Worm (Caenorhabditis elegans): ENCODE measurements around the gene ZK353.10.

Gene ZK353.10

DNA sequence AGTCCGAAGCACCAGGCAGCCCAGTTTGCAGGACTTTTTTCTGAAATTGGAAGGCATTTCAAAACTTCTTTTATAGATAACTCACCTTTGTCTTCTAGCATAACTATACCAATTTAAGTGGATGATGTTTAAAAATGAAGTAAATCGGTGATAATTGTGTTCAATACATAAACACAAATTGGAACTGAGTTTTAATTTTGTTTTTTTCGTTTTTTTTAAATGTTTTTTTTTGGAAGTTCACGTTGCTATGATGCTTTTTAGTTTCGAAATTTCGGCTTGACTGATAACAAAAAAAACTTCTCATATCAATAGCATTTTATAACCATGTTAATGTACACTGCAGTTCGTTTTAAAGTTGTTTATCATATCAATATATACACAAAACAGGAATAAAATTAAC lies 4.7 kb downstream of the ZK353.10 start, which contains the start of gene ZK353.4:
Gene ZK353.4, minus strand, starts transcription at position 101 of the 400 bp plus-strand sequence.
- no peak for TF ChIP-seq unc-62 (GFP tag; optimal IDR thresholded peaks at IDR 0.05)
- TF ChIP-seq lin-15B (tag; optimal IDR thresholded peaks at IDR 0.05): no peak
- TF ChIP-seq fkh-10 (GFP tag; optimal IDR thresholded peaks at IDR 0.05): no peak
- TF ChIP-seq elt-3 (tag; optimal IDR thresholded peaks at IDR 0.05): no peak
- TF ChIP-seq nhr-43 (tag; optimal IDR thresholded peaks at IDR 0.05; ENCODE audit: poor library complexity, severe bottlenecking): no peak
- TF ChIP-seq ztf-11 (tag; optimal IDR thresholded peaks at IDR 0.05): no peak
- no peak for TF ChIP-seq hmg-11 (tag; optimal IDR thresholded peaks at IDR 0.05)
- no peak for TF ChIP-seq nhr-28 (tag; optimal IDR thresholded peaks at IDR 0.05)
- no peak for TF ChIP-seq elt-1 (tag; optimal IDR thresholded peaks at IDR 0.05)
- no peak for TF ChIP-seq unc-39 (tag; optimal IDR thresholded peaks at IDR 0.05)
- TF ChIP-seq snpc-4 (tag; optimal IDR thresholded peaks at IDR 0.05): no peak
- TF ChIP-seq aly-2 (tag; optimal IDR thresholded peaks at IDR 0.05): no peak
- TF ChIP-seq ama-1 (optimal IDR thresholded peaks at IDR 0.05): no peak
- TF ChIP-seq fos-1 (tag; optimal IDR thresholded peaks at IDR 0.05): no peak
- TF ChIP-seq eor-1 (tag; optimal IDR thresholded peaks at IDR 0.05): no peak
- TF ChIP-seq sea-2 (GFP tag; optimal IDR thresholded peaks at IDR 0.05): no peak
- no peak for TF ChIP-seq ceh-9 (tag; optimal IDR thresholded peaks at IDR 0.05)

DNA sequence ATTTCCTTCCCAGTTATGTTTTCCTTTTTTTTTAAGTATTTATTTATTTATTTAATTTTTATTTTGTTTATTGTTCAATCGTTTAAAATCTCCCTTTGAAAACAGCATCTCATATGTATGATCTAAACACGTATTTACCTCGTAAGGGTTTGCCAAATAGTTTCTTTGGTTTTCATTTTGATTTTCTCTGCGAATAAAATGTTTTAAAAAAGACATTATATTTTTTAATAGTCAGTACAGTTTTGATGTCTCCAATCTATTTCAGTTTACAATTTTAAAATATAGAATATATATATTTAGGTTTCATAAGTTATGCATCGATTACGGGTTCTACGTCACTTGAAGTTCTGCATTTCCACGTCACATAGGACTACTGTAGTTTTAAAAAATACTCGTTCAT lies 13.6 kb downstream of the ZK353.10 start, which contains the start of gene R05D3.12:
Gene R05D3.12, plus strand, starts transcription at position 301 of the 400 bp plus-strand sequence.
- TF ChIP-seq fkh-10 (GFP tag; optimal IDR thresholded peaks at IDR 0.05): no peak
- no peak for TF ChIP-seq ceh-9 (tag; optimal IDR thresholded peaks at IDR 0.05)
- TF ChIP-seq eor-1 (tag; optimal IDR thresholded peaks at IDR 0.05): no peak

DNA sequence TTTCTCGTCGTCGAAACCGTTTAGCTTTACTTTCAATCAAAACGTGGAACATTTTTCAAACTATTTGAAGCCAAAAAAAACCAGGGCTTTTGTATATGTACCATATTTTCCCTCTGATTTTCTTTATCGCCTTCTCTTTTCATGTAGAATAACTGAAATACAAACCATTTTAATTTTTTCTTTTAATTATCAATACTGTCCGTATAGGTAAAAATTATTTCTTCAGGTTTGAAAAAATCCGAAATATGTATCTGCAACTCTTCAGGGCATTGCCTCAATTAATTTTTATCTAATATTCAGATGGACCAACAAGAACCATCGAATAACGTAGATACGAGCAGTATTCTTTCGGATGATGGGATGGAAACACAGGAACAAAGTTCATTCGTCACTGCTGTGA lies 19.2 kb downstream of the ZK353.10 start, which contains the start of gene met-2:
Gene met-2, plus strand, starts transcription at position 301 of the 400 bp plus-strand sequence.
- no peak for TF ChIP-seq mml-1 (tag; optimal IDR thresholded peaks at IDR 0.05)
- TF ChIP-seq nhr-23 (tag; optimal IDR thresholded peaks at IDR 0.05): peak; percentile 10

DNA sequence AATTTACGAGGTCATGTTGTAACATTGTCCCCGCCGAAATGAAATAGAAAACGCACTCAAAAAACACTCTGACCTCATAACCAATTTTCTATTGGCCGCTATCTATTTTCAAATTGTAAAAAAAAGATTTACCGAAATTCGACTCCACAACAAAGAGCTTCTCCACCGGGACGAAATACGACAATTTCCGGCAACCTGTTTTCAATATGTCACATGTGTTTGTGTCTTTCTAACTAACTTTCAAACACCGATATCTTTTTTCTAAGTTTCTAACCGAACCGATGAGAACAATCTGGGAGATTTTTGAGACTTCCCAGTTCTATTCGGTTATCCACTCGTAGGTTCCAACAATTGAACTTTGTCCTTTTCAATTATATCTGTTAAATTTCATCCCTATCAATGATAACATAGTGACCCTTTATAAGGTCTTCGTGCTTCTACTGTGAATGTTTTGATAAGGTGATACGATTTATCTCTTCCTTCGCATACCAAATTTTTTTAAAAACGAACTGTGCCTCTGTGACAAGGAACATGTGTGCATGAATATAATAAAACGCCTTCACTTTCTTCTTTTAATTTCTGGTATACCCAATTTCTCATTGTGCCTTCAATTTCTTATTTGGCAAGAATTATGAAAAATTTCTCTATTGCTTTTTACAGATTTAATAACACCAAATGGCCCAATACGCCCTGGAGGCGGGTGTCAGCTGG lies 22.5 kb downstream of the ZK353.10 start, which contains the start of gene lmbr-1:
Gene lmbr-1, plus strand, starts transcription at position 661 of the 711 bp plus-strand sequence.
- TF ChIP-seq nhr-25 (tag; optimal IDR thresholded peaks at IDR 0.05) (no peak), nhr-237 (tag; optimal IDR thresholded peaks at IDR 0.05) (no peak), nhr-77 (tag; optimal IDR thresholded peaks at IDR 0.05) (no peak), nhr-28 (tag; optimal IDR thresholded peaks at IDR 0.05) (no peak), jun-1 (tag; optimal IDR thresholded peaks at IDR 0.05) (no peak), hmg-11 (tag; optimal IDR thresholded peaks at IDR 0.05) (no peak), R02D3.7 (tag; optimal IDR thresholded peaks at IDR 0.05) (no peak), nhr-43 (tag; optimal IDR thresholded peaks at IDR 0.05; ENCODE audit: poor library complexity, severe bottlenecking) (no peak), ztf-4 (tag; optimal IDR thresholded peaks at IDR 0.05) (no peak), pqm-1 (tag; optimal IDR thresholded peaks at IDR 0.05) (no peak), skn-1 (tag; optimal IDR thresholded peaks at IDR 0.05) (no peak), ceh-9 (tag; optimal IDR thresholded peaks at IDR 0.05) (no peak)

DNA sequence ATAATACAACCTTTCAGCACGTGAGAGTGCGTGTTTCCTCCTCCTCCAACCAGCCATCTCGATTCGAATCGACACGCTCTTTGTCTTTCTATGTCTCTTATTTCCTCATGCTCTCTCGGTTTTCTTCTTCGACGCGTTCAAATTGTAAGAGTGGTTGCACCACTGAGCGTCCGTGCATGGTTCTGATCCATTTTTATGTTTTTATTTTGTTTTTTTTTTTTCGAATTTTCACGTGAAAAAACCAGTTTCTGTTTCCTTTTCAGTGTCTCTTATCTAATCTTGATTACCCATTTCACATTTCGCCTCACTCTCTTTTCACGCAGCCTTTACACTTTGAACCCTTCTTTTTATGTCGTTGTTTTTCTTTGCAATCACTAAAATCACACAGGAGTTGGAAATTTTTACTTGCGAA lies 23.4 kb downstream of the ZK353.10 start:
- TF ChIP-seq pqm-1 (tag; optimal IDR thresholded peaks at IDR 0.05) (peak; percentile 14), ceh-28 (tag; optimal IDR thresholded peaks at IDR 0.05) (no peak), unc-62 (GFP tag; optimal IDR thresholded peaks at IDR 0.05) (no peak), fkh-10 (GFP tag; optimal IDR thresholded peaks at IDR 0.05) (no peak), hmg-11 (tag; optimal IDR thresholded peaks at IDR 0.05) (peak; percentile 17), jun-1 (tag; optimal IDR thresholded peaks at IDR 0.05) (peak; percentile 6), nhr-43 (tag; optimal IDR thresholded peaks at IDR 0.05; ENCODE audit: poor library complexity, severe bottlenecking) (no peak), egl-5 (tag; optimal IDR thresholded peaks at IDR 0.05) (peak; percentile 59), mdl-1 (tag; optimal IDR thresholded peaks at IDR 0.05) (peak; percentile 55), ceh-82 (tag; optimal IDR thresholded peaks at IDR 0.05) (no peak), elt-2 (tag; optimal IDR thresholded peaks at IDR 0.05) (peak; percentile 85), daf-12 (tag; optimal IDR thresholded peaks at IDR 0.05) (no peak), elt-1 (tag; optimal IDR thresholded peaks at IDR 0.05) (peak; percentile 70), nhr-11 (tag; optimal IDR thresholded peaks at IDR 0.05) (no peak), nfya-1 (tag; optimal IDR thresholded peaks at IDR 0.05; ENCODE audit: insufficient read depth) (peak; percentile 88), snpc-4 (tag; optimal IDR thresholded peaks at IDR 0.05) (peak; percentile 19), pha-4 (tag; optimal IDR thresholded peaks at IDR 0.05) (peak; percentile 2), ceh-16 (tag; optimal IDR thresholded peaks at IDR 0.05) (no peak)

All from whole organism, L3 larva.